Worm (Caenorhabditis elegans) whole organism, late embryonic: Measurements from ENCODE around the gene ZK380.4.

Experiments used
- T23F11.4 ChIP-seq: fragments of 200-800 bp; sonication (Bioruptor generic); optimal IDR thresholded peaks from 2 replicates; lab custom pipeline; 2018; ENCODE audit warnings: mild to moderate bottlenecking, missing genetic modification characterization, missing compliant biosample characterization
- ama-1 ChIP-seq: fragments of 150-350 bp; optimal IDR thresholded peaks from 2 replicates; lab custom pipeline; 2014
- ceh-48 ChIP-seq: sonication (generic microtip); optimal IDR thresholded peaks from 2 replicates; lab custom pipeline; 2016; ENCODE audit warnings: missing genetic modification characterization, inconsistent platforms, missing compliant biosample characterization
- lin-11 ChIP-seq: fragments of 200-800 bp; sonication (Bioruptor generic); optimal IDR thresholded peaks from 2 replicates; lab custom pipeline; 2018; ENCODE audit warnings: mild to moderate bottlenecking, missing genetic modification characterization, missing compliant biosample characterization
- nfya-1 ChIP-seq: sonication (generic microtip); optimal IDR thresholded peaks from 2 replicates; lab custom pipeline; 2017; ENCODE audit warnings: missing genetic modification characterization, mild to moderate bottlenecking, missing compliant biosample characterization, antibody characterized with exemption, moderate library complexity
- pat-9 ChIP-seq: fragments of 200-800 bp; sonication (Bioruptor generic); optimal IDR thresholded peaks from 2 replicates; lab custom pipeline; 2018; ENCODE audit warnings: mild to moderate bottlenecking, missing genetic modification characterization, moderate library complexity, missing compliant biosample characterization
- ref-2 ChIP-seq: sonication (generic microtip); optimal IDR thresholded peaks from 2 replicates; lab custom pipeline; 2016; ENCODE audit warnings: missing genetic modification characterization, missing compliant biosample characterization
- tbx-2 ChIP-seq: sonication (generic microtip); optimal IDR thresholded peaks from 2 replicates; lab custom pipeline; 2016; ENCODE audit warnings: missing genetic modification characterization, missing compliant biosample characterization
- tbx-7 ChIP-seq: sonication (generic microtip); optimal IDR thresholded peaks from 2 replicates; lab custom pipeline; 2016; ENCODE audit warnings: missing genotype, missing genetic modification characterization, missing compliant biosample characterization

DNA sequence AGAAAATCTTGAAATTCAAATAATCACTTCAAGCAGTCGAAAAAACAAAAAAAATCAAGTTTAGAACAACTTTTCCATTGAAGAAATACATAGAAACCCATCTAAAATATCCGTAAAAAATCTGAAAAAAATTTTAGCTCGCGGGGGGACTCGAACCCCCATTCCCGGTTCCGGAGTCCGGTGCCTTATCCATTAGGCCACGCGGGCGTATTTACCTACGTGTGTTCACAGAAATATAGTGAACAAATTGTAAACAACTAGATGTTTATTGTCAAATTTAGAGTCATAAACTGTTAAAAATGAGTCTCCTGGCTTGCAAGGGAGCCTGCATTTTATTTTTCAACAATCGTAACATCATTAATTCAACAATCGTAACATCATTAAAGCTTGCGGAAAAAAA lies 22.0 kb downstream of the ZK380.4 start:
- no peak for TF ChIP-seq tbx-2
- no peak for TF ChIP-seq T23F11.4 (GFP tag; lab: Kevin White, UChicago)
- no peak for TF ChIP-seq ceh-48 (tag; lab: Kevin White, UChicago)
- TF ChIP-seq nfya-1 (tag; lab: Kevin White, UChicago), result no peak
- no peak for TF ChIP-seq ref-2 (tag; lab: Kevin White, UChicago)
- TF ChIP-seq ama-1 (lab: Kevin White, UChicago), result no peak
- TF ChIP-seq tbx-7 (tag; lab: Kevin White, UChicago), result no peak
- no peak for TF ChIP-seq lin-11 (tag; lab: Kevin White, UChicago)
- no peak for TF ChIP-seq pat-9 (tag; lab: Kevin White, UChicago)
